Worm (Caenorhabditis elegans) whole organism, L1 larva: ENCODE measurements around the gene dlc-2.
A peak's percentile ranks its signal among the peaks of the same experiment; 100 is the strongest.

Experiments
- F16B12.6 ChIP-seq: fragments of 150-350 bp; optimal IDR thresholded peaks from 2 replicates; lab custom pipeline; 2014; ENCODE audit warnings: missing biosample characterization, missing genetic modification characterization
- aha-1 ChIP-seq: fragments of 150-350 bp; optimal IDR thresholded peaks from 2 replicates; lab custom pipeline; 2014; ENCODE audit warnings: missing biosample characterization, missing genetic modification characterization
- ama-1 ChIP-seq: fragments of 150-350 bp; optimal IDR thresholded peaks from 2 replicates; lab custom pipeline; 2014
- ceh-63 ChIP-seq: fragments of 200-800 bp; sonication (Bioruptor generic); optimal IDR thresholded peaks from 2 replicates; lab custom pipeline; 2018; ENCODE audit warnings: mild to moderate bottlenecking, missing genetic modification characterization, missing compliant biosample characterization
- ceh-8 ChIP-seq: fragments of 200-800 bp; sonication (Bioruptor generic); optimal IDR thresholded peaks from 2 replicates; lab custom pipeline; 2018; ENCODE audit warnings: mild to moderate bottlenecking, missing genetic modification characterization, moderate library complexity, missing compliant biosample characterization
- ceh-90 ChIP-seq: sonication (generic microtip); optimal IDR thresholded peaks from 2 replicates; lab custom pipeline; 2016; ENCODE audit warnings: missing genetic modification characterization, missing compliant biosample characterization
- ces-1 ChIP-seq: fragments of 150-350 bp; optimal IDR thresholded peaks from 2 replicates; lab custom pipeline; 2014; ENCODE audit warnings: missing biosample characterization, missing genetic modification reagents, missing genetic modification characterization
- dpl-1 ChIP-seq, 3 experiments: fragments of 150-350 bp in 2 of 3; sonication (generic microtip) in 1 of 3; optimal IDR thresholded peaks; 2 replicates each; lab custom pipeline; 2014 to 2017; ENCODE audit warnings: missing biosample characterization in 3 of 3, missing genetic modification characterization in 3 of 3, missing genetic modification reagents in 3 of 3
- dsc-1 ChIP-seq: sonication (generic microtip); optimal IDR thresholded peaks from 2 replicates; lab custom pipeline; 2016; ENCODE audit warnings: mild to moderate bottlenecking, missing genetic modification characterization, missing compliant biosample characterization
- efl-1 ChIP-seq, 4 experiments: fragments of 150-350 bp; optimal IDR thresholded peaks in 3 of 4; peaks in 1 of 4; 1 replicate in 1 of 4; 2 replicates in 3 of 4; lab custom pipeline; 2014; ENCODE audit warnings: missing biosample characterization in 2 of 4, missing genetic modification characterization in 2 of 4, missing genetic modification reagents in 2 of 4
- egl-27 ChIP-seq, 2 experiments: fragments of 150-350 bp in 1 of 2; sonication (generic microtip); optimal IDR thresholded peaks; 3 replicates each; lab custom pipeline; 2017 to 2018; ENCODE audit warnings: missing biosample characterization in 2 of 2, missing genetic modification characterization in 2 of 2, missing genetic modification reagents in 2 of 2
- elt-2 ChIP-seq: sonication (generic microtip); optimal IDR thresholded peaks from 2 replicates; lab custom pipeline; 2016; ENCODE audit warnings: missing genetic modification characterization, mild to moderate bottlenecking, inconsistent platforms, missing compliant biosample characterization, missing genetic modification reagents
- elt-3 ChIP-seq, 6 experiments: fragments of 150-350 bp in 1 of 6; sonication (generic microtip); optimal IDR thresholded peaks; 2 replicates each; lab custom pipeline; 2017 to 2018; ENCODE audit warnings: missing biosample characterization in 6 of 6, missing genetic modification characterization in 6 of 6, inconsistent platforms in 1 of 6
- fkh-4 ChIP-seq: sonication (generic microtip); optimal IDR thresholded peaks from 2 replicates; lab custom pipeline; 2016; ENCODE audit warnings: missing compliant biosample characterization, missing genetic modification characterization, borderline replicate concordance
- lin-13 ChIP-seq: fragments of 150-350 bp; optimal IDR thresholded peaks from 2 replicates; lab custom pipeline; 2014; ENCODE audit warnings: missing biosample characterization, missing genetic modification reagents, missing genetic modification characterization
- lin-15B ChIP-seq: fragments of 150-350 bp; sonication (generic microtip); optimal IDR thresholded peaks from 3 replicates; lab custom pipeline; 2014; ENCODE audit warnings: missing biosample characterization, missing genetic modification characterization
- lin-35 ChIP-seq, 2 experiments: fragments of 150-350 bp; optimal IDR thresholded peaks; 2 replicates each; lab custom pipeline; 2014; ENCODE audit warnings: missing biosample characterization in 2 of 2, missing genetic modification characterization in 2 of 2, missing genetic modification reagents in 2 of 2
- lin-39 ChIP-seq: fragments of 150-350 bp; optimal IDR thresholded peaks from 2 replicates; lab custom pipeline; 2014; ENCODE audit warnings: missing biosample characterization, missing genetic modification reagents, missing genetic modification characterization
- lsy-2 ChIP-seq, 2 experiments: fragments of 150-350 bp; optimal IDR thresholded peaks; 2 replicates each; lab custom pipeline; 2014; ENCODE audit warnings: missing biosample characterization in 2 of 2, missing genetic modification characterization in 2 of 2
- mep-1 ChIP-seq: fragments of 150-350 bp; optimal IDR thresholded peaks from 2 replicates; lab custom pipeline; 2014; ENCODE audit warnings: missing biosample characterization, missing genetic modification characterization
- nhr-12 ChIP-seq: sonication (generic microtip); optimal IDR thresholded peaks from 2 replicates; lab custom pipeline; 2017; ENCODE audit warnings: missing biosample characterization, missing genetic modification characterization
- nhr-20 ChIP-seq: sonication (generic microtip); optimal IDR thresholded peaks from 2 replicates; lab custom pipeline; 2016; ENCODE audit warnings: mild to moderate bottlenecking, missing genetic modification characterization, missing compliant biosample characterization
- nhr-28 ChIP-seq: fragments of 150-350 bp; optimal IDR thresholded peaks from 2 replicates; lab custom pipeline; 2014; ENCODE audit warnings: missing biosample characterization, missing genetic modification characterization
- nhr-71 ChIP-seq: sonication (generic microtip); optimal IDR thresholded peaks from 2 replicates; lab custom pipeline; 2016; ENCODE audit warnings: mild to moderate bottlenecking, missing genetic modification characterization, moderate library complexity, missing compliant biosample characterization
- nhr-76 ChIP-seq: sonication (generic microtip); optimal IDR thresholded peaks from 2 replicates; lab custom pipeline; 2017; ENCODE audit warnings: missing biosample characterization, missing genetic modification characterization
- nhr-77 ChIP-seq: fragments of 150-350 bp; optimal IDR thresholded peaks from 2 replicates; lab custom pipeline; 2014; ENCODE audit warnings: missing biosample characterization, missing genetic modification characterization
- nhr-90 ChIP-seq: sonication (generic microtip); optimal IDR thresholded peaks from 2 replicates; lab custom pipeline; 2016; ENCODE audit warnings: mild to moderate bottlenecking, missing genetic modification characterization, missing compliant biosample characterization; ENCODE audit not compliant: poor library complexity
- pag-3 ChIP-seq: sonication (generic microtip); optimal IDR thresholded peaks from 2 replicates; lab custom pipeline; 2017; ENCODE audit warnings: missing genetic modification characterization, mild to moderate bottlenecking, missing compliant biosample characterization, antibody characterized with exemption, borderline replicate concordance; ENCODE audit not compliant: insufficient read depth
- pax-3 ChIP-seq: fragments of 200-800 bp; sonication (Bioruptor generic); optimal IDR thresholded peaks from 2 replicates; lab custom pipeline; 2018; ENCODE audit warnings: mild to moderate bottlenecking, missing genetic modification characterization, moderate library complexity, missing compliant biosample characterization
- pqm-1 ChIP-seq: sonication (generic microtip); optimal IDR thresholded peaks from 3 replicates; lab custom pipeline; 2017; ENCODE audit warnings: missing biosample characterization, missing genetic modification characterization
- sup-37 ChIP-seq: fragments of 200-800 bp; sonication (Bioruptor generic); optimal IDR thresholded peaks from 2 replicates; lab custom pipeline; 2018; ENCODE audit warnings: mild to moderate bottlenecking, missing genetic modification characterization, missing compliant biosample characterization
- tbx-2 ChIP-seq: sonication (generic microtip); optimal IDR thresholded peaks from 2 replicates; lab custom pipeline; 2016; ENCODE audit warnings: missing genetic modification characterization, missing compliant biosample characterization
- unc-62 ChIP-seq: fragments of 150-350 bp; optimal IDR thresholded peaks from 2 replicates; lab custom pipeline; 2014; ENCODE audit warnings: missing biosample characterization, missing genetic modification reagents, missing genetic modification characterization
- unc-98 ChIP-seq: fragments of 200-800 bp; sonication (Bioruptor generic); IDR thresholded peaks from 2 replicates; pipeline ENCODE4 v1.3.6; 2022; ENCODE audit warnings: missing genetic modification characterization, missing compliant biosample characterization
- zag-1 ChIP-seq: fragments of 150-350 bp; optimal IDR thresholded peaks from 2 replicates; lab custom pipeline; 2014; ENCODE audit warnings: missing biosample characterization, missing genetic modification characterization
- zip-4 ChIP-seq: fragments of 200-800 bp; sonication (Bioruptor generic); optimal IDR thresholded peaks from 2 replicates; lab custom pipeline; 2018; ENCODE audit warnings: mild to moderate bottlenecking, missing genetic modification characterization, moderate library complexity, missing compliant biosample characterization
- ztf-11 ChIP-seq, 2 experiments: sonication (generic microtip); optimal IDR thresholded peaks; 2 replicates each; lab custom pipeline; 2016 to 2017; ENCODE audit warnings: missing genetic modification characterization in 2 of 2, missing biosample characterization in 1 of 2, missing compliant biosample characterization in 1 of 2
- ztf-4 ChIP-seq: fragments of 150-350 bp; optimal IDR thresholded peaks from 2 replicates; lab custom pipeline; 2014; ENCODE audit warnings: missing biosample characterization, missing genetic modification characterization

The dlc-2 gene

DNA sequence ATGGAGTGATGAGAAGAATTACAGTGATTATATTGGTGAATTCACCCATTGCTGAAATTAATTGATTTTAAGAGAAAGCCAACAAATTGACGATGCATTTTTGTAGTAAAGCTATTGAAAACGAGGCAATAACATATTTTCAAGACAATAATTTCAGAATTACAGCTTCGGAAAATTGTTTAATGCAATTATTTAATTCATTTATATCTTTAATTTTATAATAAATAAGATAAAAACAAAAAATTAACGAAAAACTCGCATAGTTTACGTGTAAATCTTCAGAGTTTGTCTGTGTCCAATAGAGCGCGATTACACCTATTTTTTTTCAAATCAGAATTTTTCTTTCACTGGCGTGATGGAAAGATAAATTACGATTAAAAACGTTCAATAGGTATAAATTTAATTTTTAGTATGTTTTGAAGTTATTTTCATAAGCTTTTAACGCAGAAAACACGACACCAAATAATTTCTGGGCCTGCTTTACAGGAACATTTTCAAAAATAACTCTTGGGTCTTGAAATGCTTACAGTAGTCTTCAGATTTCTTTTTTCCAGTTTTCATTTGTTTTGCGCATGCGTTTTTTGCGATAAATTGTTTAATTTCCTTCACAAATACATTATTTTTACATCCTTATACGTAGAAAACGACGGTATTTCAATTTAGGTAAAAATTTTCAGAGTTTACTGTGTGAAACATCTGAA, 33.1 kb downstream of the dlc-2 start, which contains the start of gene tmed-1:
Gene tmed-1 (minus strand): TSS at position 51 of the 701 bp plus-strand sequence.
- TF ChIP-seq dpl-1 (GFP tag; optimal IDR thresholded peaks at IDR 0.05; lab: Kevin White, UChicago): peak in 1 of 3 experiments; percentile 45
- no peak for TF ChIP-seq zip-4
- TF ChIP-seq nhr-77 (tag; lab: Kevin White, UChicago): no peak
- peak in 1 of 2 experiments; percentile 3 for TF ChIP-seq lin-35 (GFP tag; optimal IDR thresholded peaks at IDR 0.05; lab: Kevin White, UChicago)
- no peak for TF ChIP-seq nhr-71
- TF ChIP-seq elt-2: no peak
- no peak for TF ChIP-seq fkh-4 (tag; lab: Kevin White, UChicago)
- TF ChIP-seq nhr-28 (tag; lab: Kevin White, UChicago): no peak
- TF ChIP-seq lin-13 (GFP tag; lab: Kevin White, UChicago): no peak
- no peak for TF ChIP-seq pqm-1
- TF ChIP-seq efl-1 (optimal IDR thresholded peaks at IDR 0.05; lab: Kevin White, UChicago): no peak
- peak in 1 of 2 experiments; percentile 26 for TF ChIP-seq efl-1 (GFP tag; optimal IDR thresholded peaks at IDR 0.05 in 1 of 2; lab: Kevin White, UChicago)
- no peak for TF ChIP-seq ztf-4 (tag; lab: Kevin White, UChicago)
- no peak for TF ChIP-seq aha-1 (tag; lab: Kevin White, UChicago)
- peak in 1 of 2 experiments; percentile 24 for TF ChIP-seq lsy-2 (tag; optimal IDR thresholded peaks at IDR 0.05; lab: Kevin White, UChicago)
- TF ChIP-seq sup-37 (GFP tag; lab: Kevin White, UChicago): no peak

DNA sequence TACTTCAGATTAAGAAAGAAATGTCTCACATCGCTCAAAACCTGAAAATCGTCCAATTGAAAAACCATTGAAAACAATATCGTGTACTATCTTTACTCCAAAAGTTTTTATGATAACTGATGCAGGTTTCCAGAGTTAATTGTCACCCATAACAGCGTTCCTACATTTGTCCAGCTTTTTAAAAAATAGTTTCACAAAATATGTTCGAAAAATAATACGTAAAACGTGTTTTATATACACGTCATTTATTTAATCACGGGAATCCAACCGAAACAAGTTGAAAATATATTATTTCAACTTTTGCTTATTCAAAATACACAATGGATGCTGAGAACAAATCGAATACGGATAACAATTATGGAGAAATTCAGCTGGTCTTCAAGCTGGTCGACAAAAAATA, 35.9 kb downstream of the dlc-2 start, which contains the start of gene K08E4.7:
Gene K08E4.7 (plus strand): TSS at position 301 of the 400 bp plus-strand sequence.
- TF ChIP-seq unc-62 (GFP tag; lab: Kevin White, UChicago): no peak
- TF ChIP-seq egl-27 (tag; optimal IDR thresholded peaks at IDR 0.05; lab: Kevin White, UChicago): no peak
- TF ChIP-seq ama-1 (lab: Kevin White, UChicago): no peak
- TF ChIP-seq ceh-8 (GFP tag; lab: Kevin White, UChicago): no peak
- TF ChIP-seq nhr-76 (tag; lab: Kevin White, UChicago): no peak
- no peak for TF ChIP-seq ceh-63 (GFP tag; lab: Kevin White, UChicago)
- TF ChIP-seq tbx-2: no peak
- no peak for TF ChIP-seq ceh-90 (tag; lab: Kevin White, UChicago)
- TF ChIP-seq lin-13 (GFP tag; lab: Kevin White, UChicago): no peak
- no peak for TF ChIP-seq pag-3 (tag; lab: Kevin White, UChicago)
- no peak for TF ChIP-seq pqm-1
- no peak for TF ChIP-seq mep-1 (tag; lab: Kevin White, UChicago)
- no peak for TF ChIP-seq nhr-28 (tag; lab: Kevin White, UChicago)
- no peak for TF ChIP-seq lin-15B (tag; lab: Kevin White, UChicago)

DNA sequence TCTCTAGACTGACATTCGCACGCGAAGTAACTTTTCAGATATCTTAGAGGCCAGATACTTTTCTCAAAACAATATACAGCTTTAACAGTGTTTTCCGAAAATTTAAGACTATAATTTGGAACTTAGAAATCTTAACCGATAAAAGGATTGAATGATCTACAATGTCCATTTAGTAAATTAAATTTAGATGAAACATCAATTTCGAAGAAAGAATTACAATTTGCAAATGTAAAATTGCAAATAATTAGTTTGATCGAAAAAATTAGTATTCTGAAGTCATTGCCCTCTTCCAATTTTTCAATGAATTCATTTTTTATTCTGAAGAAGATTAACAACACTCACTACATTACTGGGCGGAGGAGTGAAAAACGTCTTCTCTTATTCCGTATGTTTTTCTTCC, 42.8 kb downstream of the dlc-2 start, which contains the start of gene bath-37:
Gene bath-37 (plus strand): TSS at position 301 of the 400 bp plus-strand sequence.
- TF ChIP-seq egl-27 (tag; optimal IDR thresholded peaks at IDR 0.05; lab: Kevin White, UChicago) (no peak), efl-1 (optimal IDR thresholded peaks at IDR 0.05; lab: Kevin White, UChicago) (no peak), efl-1 (GFP tag; optimal IDR thresholded peaks at IDR 0.05 in 1 of 2; lab: Kevin White, UChicago) (no peak), fkh-4 (tag; lab: Kevin White, UChicago) (no peak), ces-1 (no peak), nhr-90 (tag; lab: Kevin White, UChicago) (no peak), nhr-77 (tag; lab: Kevin White, UChicago) (no peak)
- TF ChIP-seq, all 84 proteins: peak for 0

DNA sequence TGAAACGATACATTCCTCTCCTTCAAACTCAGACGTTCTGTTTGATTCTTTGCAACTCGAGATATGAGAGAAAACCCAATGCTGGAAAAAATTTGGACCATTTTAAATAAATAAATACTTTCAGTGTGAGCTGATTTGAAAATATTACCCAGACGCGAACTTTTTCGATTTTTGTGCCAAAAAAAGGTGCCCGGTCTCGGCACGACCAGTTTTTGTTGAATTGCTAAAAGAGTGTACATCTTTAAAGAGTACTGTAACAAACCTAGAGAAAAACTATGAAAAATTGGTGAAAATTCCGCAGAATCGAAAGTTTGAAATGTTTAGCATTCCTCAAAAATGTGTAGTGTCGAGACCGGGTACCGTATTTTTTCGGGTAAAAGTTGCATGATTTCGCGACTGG, 50.1 kb downstream of the dlc-2 start, which contains the start of gene K08E4.8:
Gene K08E4.8 (minus strand): TSS at position 101 of the 400 bp plus-strand sequence.
- TF ChIP-seq ztf-4 (tag; lab: Kevin White, UChicago) (no peak), F16B12.6 (no peak), nhr-20 (tag; lab: Kevin White, UChicago) (no peak), lin-39 (tag; lab: Kevin White, UChicago) (no peak), unc-98 (GFP tag; lab: Robert Waterston, UW) (no peak), dsc-1 (tag; lab: Kevin White, UChicago) (no peak), pag-3 (tag; lab: Kevin White, UChicago) (no peak), ztf-11 (tag; optimal IDR thresholded peaks at IDR 0.05; lab: Kevin White, UChicago) (no peak), elt-3 (tag; optimal IDR thresholded peaks at IDR 0.05; lab: Kevin White, UChicago) (no peak), zag-1 (tag; lab: Kevin White, UChicago) (no peak), pax-3 (no peak), nhr-12 (no peak)
- TF ChIP-seq, all 84 proteins: peak for 0
